Worm (Caenorhabditis elegans): ENCODE data around the gene Y57G11C.14.
"Not testable (repeated sequence)": the region's sequence is repeated elsewhere in the genome, so short reads cannot be mapped to it uniquely, and the experiment has no call there.

The Y57G11C.14 gene

ce11 chrIV:14770663-14771062 is 28.4 kb upstream of the Y57G11C.14 start:
- TF ChIP-seq nhr-237 (tag; optimal IDR thresholded peaks at IDR 0.05), result no peak
- TF ChIP-seq tbx-8 (GFP tag; optimal IDR thresholded peaks at IDR 0.05), result no peak
- TF ChIP-seq snpc-4 (tag; optimal IDR thresholded peaks at IDR 0.05), result no peak
- no peak for TF ChIP-seq elt-1 (tag; optimal IDR thresholded peaks at IDR 0.05; ENCODE audit: borderline replicate concordance, insufficient read depth)

DNA sequence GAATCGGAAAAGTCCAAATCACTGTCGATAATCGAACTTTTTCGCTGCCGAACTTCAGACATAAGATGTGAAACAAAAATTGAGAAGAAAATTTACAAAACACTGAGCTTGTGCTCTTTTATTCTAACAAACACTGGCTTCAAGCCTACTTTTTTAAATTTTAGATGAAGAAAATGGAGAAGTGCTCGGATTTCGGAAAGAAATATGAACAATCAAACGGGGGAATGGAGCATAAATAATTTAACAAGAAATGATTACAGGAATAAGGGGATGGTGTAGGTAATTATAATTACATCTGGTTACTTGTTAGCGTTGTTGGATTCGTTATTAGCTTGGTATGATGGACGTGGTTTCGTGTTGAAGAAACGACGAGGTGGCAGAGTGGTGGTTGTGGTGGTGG is 27.8 kb upstream of the Y57G11C.14 start, which contains the start of gene degl-1:
degl-1 (minus strand) TSS at position 101 of the 400 bp plus-strand sequence.
- no peak for TF ChIP-seq ceh-39 (tag; optimal IDR thresholded peaks at IDR 0.05)
- TF ChIP-seq mls-2 (tag; optimal IDR thresholded peaks at IDR 0.05), result no peak
- TF ChIP-seq hlh-1 (tag; optimal IDR thresholded peaks at IDR 0.05), result no peak
- no peak for TF ChIP-seq snpc-4 (tag; optimal IDR thresholded peaks at IDR 0.05)
- TF ChIP-seq flh-1 (GFP tag; optimal IDR thresholded peaks at IDR 0.05), result no peak
- no peak for TF ChIP-seq nhr-28 (tag; optimal IDR thresholded peaks at IDR 0.05)
- TF ChIP-seq sptf-1 (tag; optimal IDR thresholded peaks at IDR 0.05), result no peak
- no peak for TF ChIP-seq nhr-76 (tag; optimal IDR thresholded peaks at IDR 0.05)
- TF ChIP-seq ceh-43 (GFP tag; optimal IDR thresholded peaks at IDR 0.05), result no peak
- TF ChIP-seq ces-1 (GFP tag; optimal IDR thresholded peaks at IDR 0.05), result no peak
- TF ChIP-seq ham-2 (GFP tag; optimal IDR thresholded peaks at IDR 0.05), result no peak
- TF ChIP-seq sem-2 (GFP tag; optimal IDR thresholded peaks at IDR 0.05), result no peak
- no peak for TF ChIP-seq pha-4 (tag; optimal IDR thresholded peaks at IDR 0.05)

- TF ChIP-seq ces-1 (GFP tag; optimal IDR thresholded peaks at IDR 0.05) (no peak), ztf-11 (tag; optimal IDR thresholded peaks at IDR 0.05) (no peak)
Observed at ce11 chrIV:14773280-14774071, 25.6 kb upstream of the Y57G11C.14 start, which contains the start of gene Y57G11C.36. Gene Y57G11C.36, minus strand, starts transcription at chrIV:14773781.

DNA sequence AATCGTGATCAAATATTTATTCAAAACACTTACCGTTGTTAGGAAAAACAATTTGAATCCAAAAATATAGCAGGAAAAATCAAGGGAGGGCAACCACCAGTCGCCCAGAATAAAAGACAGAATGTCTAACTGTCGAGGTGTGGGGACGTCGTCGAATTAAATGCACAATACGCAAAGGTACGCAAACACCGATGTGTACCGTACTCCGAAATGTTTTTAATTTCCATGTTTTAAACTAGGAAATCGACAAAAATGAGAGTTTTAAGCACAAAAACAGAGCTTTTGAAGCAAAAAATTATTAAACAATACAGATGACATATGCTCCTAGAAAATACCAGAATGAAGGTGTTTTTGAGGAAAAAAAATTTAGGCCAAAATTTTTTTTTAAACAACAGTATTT is 24.7 kb upstream of the Y57G11C.14 start, which contains the start of gene Y57G11C.51:
Y57G11C.51 (minus strand) TSS at position 101 of the 400 bp plus-strand sequence.
- TF ChIP-seq cnd-1, nhr-28, nhr-12 (tag; optimal IDR thresholded peaks at IDR 0.05): not testable (repeated sequence)

DNA sequence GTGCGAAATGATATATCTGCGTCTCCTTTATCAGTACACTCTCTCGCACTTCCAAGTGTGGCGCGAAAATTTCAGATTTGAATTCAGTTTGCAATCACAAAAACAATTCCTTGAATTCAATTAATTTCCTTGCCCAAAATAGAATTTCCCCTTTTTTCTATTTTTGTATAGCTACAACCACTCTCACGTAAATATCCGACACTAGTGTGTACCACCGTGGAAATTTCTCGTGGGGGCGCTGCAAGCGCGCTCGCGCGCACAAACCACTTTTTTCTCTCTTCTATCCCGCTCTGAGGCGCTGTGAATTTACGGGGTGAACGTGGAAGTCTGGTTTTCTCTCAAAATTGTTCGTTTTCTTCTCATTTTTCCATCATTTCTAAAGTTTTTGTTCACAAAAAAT is 17.6 kb upstream of the Y57G11C.14 start, which contains the start of gene Y57G11C.8:
Y57G11C.8 (plus strand) TSS at position 301 of the 400 bp plus-strand sequence.
- TF ChIP-seq M03D4.4 (tag; optimal IDR thresholded peaks at IDR 0.05) (no peak), flh-1 (GFP tag; optimal IDR thresholded peaks at IDR 0.05) (no peak), ceh-39 (tag; optimal IDR thresholded peaks at IDR 0.05) (no peak), tbx-8 (GFP tag; optimal IDR thresholded peaks at IDR 0.05) (no peak), elt-1 (tag; optimal IDR thresholded peaks at IDR 0.05; ENCODE audit: borderline replicate concordance, insufficient read depth) (no peak), elt-3 (tag; optimal IDR thresholded peaks at IDR 0.05) (no peak), nhr-76 (tag; optimal IDR thresholded peaks at IDR 0.05) (no peak), ceh-83 (GFP tag; optimal IDR thresholded peaks at IDR 0.05) (no peak), snpc-4 (tag; optimal IDR thresholded peaks at IDR 0.05) (no peak), unc-120 (tag; optimal IDR thresholded peaks at IDR 0.05; ENCODE audit: poor library complexity, severe bottlenecking) (no peak), hlh-1 (tag; optimal IDR thresholded peaks at IDR 0.05) (no peak), drap-1 (GFP tag; optimal IDR thresholded peaks at IDR 0.05) (no peak)

ce11 chrIV:14782211-14782610 is 16.9 kb upstream of the Y57G11C.14 start, which contains the start of gene Y57G11C.1130:
Gene Y57G11C.1130, plus strand, starts transcription at chrIV:14782511.
- TF ChIP-seq tbx-8 (GFP tag; optimal IDR thresholded peaks at IDR 0.05) (no peak), nhr-237 (tag; optimal IDR thresholded peaks at IDR 0.05) (no peak), lin-13 (tag; optimal IDR thresholded peaks at IDR 0.05) (no peak), elt-1 (tag; optimal IDR thresholded peaks at IDR 0.05; ENCODE audit: borderline replicate concordance, insufficient read depth) (no peak), blmp-1 (tag; optimal IDR thresholded peaks at IDR 0.05) (no peak), nhr-28 (tag; optimal IDR thresholded peaks at IDR 0.05) (no peak), mab-5 (tag; optimal IDR thresholded peaks at IDR 0.05) (no peak), nhr-2 (tag; optimal IDR thresholded peaks at IDR 0.05) (no peak), hlh-1 (tag; optimal IDR thresholded peaks at IDR 0.05) (no peak), sptf-1 (tag; optimal IDR thresholded peaks at IDR 0.05) (no peak), ceh-43 (GFP tag; optimal IDR thresholded peaks at IDR 0.05) (no peak), ceh-83 (GFP tag; optimal IDR thresholded peaks at IDR 0.05) (no peak), sem-2 (GFP tag; optimal IDR thresholded peaks at IDR 0.05) (no peak), elt-3 (tag; optimal IDR thresholded peaks at IDR 0.05) (no peak), snpc-4 (tag; optimal IDR thresholded peaks at IDR 0.05) (no peak)
